Worm (Caenorhabditis elegans): ENCODE results near the gene istr-1.

istr-1 gene

DNA sequence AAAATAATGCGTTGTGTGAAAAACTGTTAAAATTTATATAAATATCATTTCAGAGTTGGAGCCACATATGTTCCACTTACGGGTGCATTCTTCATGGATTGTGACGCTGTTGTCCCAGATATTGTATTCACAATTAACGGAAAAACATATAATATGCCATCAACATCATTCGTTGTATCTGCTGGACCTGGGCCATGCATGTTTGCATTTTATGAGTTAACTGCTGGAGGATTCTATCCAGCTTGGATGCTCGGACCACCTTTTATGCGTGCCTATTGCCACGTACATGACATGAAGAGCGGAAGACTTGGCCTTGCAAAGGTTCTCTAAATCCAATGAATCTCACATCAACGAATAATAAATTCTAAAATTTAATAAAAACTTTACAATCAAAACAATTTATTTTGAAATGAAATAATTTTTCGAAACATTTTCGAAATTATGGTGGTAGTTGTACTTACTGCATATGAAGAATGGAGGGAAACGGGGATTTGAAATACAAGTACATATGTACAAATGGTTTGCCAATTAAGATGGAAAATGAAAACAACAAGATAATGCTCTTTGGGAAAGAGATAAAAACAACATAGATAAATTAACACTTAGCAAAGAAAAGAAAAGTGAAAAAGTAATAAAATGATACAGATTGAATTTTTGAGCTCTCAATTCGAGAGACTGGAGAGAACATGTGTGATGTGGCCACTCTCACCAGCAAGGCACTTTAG is 46.3 kb downstream of the istr-1 start:
- TF ChIP-seq mab-5 (tag; optimal IDR thresholded peaks at IDR 0.05) = no peak
- no peak for TF ChIP-seq ztf-4 (tag; optimal IDR thresholded peaks at IDR 0.05)
- no peak for TF ChIP-seq gmeb-1 (tag; optimal IDR thresholded peaks at IDR 0.05)
- no peak for TF ChIP-seq nhr-6 (tag; optimal IDR thresholded peaks at IDR 0.05)

DNA sequence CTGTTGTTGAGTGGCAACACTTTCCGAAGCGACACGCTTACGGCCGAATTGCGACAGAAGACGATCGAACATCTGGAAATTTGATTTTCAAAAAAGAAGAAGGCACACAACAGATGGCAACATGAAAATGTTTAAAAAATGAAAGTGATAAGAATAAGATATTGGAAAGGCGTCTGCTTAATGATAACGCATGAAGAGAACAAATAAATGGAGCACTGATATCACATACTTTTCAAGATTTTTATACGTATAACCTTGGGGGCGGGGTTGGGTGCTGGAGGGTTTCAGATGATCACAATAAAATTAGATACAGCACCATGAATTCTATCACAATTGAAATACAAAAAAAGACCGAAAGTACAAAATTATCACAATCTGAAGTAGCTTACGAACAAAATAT is 47.3 kb downstream of the istr-1 start, which contains the start of gene C15C8.7:
TSS of gene C15C8.7 (minus strand) at position 72 of the 400 bp plus-strand sequence.
- TF ChIP-seq nhr-129 (tag; optimal IDR thresholded peaks at IDR 0.05) (no peak), fos-1 (tag; optimal IDR thresholded peaks at IDR 0.05) (peak; percentile 63), F13H6.1 (tag; optimal IDR thresholded peaks at IDR 0.05) (peak; percentile 6)

DNA sequence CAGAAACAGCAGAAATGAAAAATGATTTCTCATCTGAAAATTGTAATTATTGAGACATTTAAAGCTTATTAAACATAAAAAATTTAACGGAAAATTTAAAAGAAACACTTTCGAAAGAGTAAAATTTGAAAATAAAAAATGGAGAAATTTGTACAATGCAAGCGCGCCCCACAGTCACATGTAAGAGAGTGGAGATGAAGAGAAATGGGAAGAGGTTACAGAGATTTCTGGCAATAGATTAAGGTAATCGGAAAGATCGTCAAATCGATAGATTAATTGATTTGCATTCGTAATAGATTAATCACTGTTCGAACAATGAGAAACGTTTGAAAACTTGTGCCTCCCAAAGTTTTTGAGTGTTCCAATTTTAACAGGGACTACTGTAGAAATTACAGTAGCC is 49.8 kb downstream of the istr-1 start, which contains the start of gene C15C8.4:
TSS of gene C15C8.4 (minus strand) at position 33 of the 400 bp plus-strand sequence.
- TF ChIP-seq zag-1 (tag; optimal IDR thresholded peaks at IDR 0.05) = no peak
- TF ChIP-seq nhr-12 (tag; optimal IDR thresholded peaks at IDR 0.05) = no peak
- no peak for TF ChIP-seq crh-2 (tag; optimal IDR thresholded peaks at IDR 0.05)
- TF ChIP-seq lsy-2 (tag; optimal IDR thresholded peaks at IDR 0.05) = no peak
- TF ChIP-seq ZK546.5 (tag; optimal IDR thresholded peaks at IDR 0.05) = no peak
- no peak for TF ChIP-seq blmp-1 (tag; optimal IDR thresholded peaks at IDR 0.05; ENCODE audit: insufficient read depth)
- TF ChIP-seq ztf-11 (tag; optimal IDR thresholded peaks at IDR 0.05) = no peak
- no peak for TF ChIP-seq lin-39 (tag; optimal IDR thresholded peaks at IDR 0.05)
- no peak for TF ChIP-seq sem-4 (tag; optimal IDR thresholded peaks at IDR 0.05)
- no peak for TF ChIP-seq alr-1 (tag; optimal IDR thresholded peaks at IDR 0.05)
- no peak for TF ChIP-seq mdl-1 (tag; optimal IDR thresholded peaks at IDR 0.05)

DNA sequence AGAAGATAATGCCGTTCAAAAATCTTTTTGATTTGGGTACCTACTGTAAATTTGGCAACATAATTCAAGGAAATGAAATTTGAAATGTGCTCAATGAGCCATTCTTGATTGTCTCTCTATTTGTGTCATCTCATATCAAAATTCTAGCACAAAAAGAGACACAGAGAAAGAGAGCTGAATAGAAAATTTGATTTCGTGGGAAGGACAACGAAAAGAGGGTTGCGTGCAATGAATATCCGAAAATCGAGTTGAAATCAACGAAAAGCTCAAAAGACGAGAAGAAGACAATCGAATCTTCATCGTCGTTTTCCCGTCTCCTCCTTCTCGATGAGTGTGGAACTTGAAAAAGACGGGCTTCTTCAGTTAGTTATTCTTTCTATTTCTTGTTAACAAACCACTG is 50.2 kb downstream of the istr-1 start, which contains the start of gene C15C8.5:
TSS of gene C15C8.5 (plus strand) at position 152 of the 400 bp plus-strand sequence.
- TF ChIP-seq skn-1 (tag; optimal IDR thresholded peaks at IDR 0.05) (no peak), aly-2 (tag; optimal IDR thresholded peaks at IDR 0.05) (no peak), unc-62 (GFP tag; optimal IDR thresholded peaks at IDR 0.05) (no peak)

DNA sequence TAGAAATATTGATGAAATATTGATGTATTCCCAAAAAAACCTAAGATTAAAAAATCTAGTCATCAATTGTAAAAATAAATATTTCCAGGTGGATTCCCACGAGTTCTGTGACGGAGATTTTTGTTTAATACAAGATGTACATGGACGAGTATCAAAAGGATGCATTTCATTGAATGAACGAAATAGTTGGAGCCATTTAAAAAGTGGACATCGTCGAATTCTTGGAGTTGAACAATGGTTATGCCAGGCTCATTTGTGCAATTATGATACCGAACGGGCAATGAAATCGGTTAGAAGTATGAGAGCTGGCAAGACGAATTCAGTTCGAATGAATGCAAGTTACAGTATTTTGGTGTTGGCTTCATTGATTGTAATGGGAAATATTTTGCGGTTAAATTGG is 51.9 kb downstream of the istr-1 start:
- TF ChIP-seq alr-1 (tag; optimal IDR thresholded peaks at IDR 0.05) = no peak
- TF ChIP-seq nhr-25 (tag; optimal IDR thresholded peaks at IDR 0.05) = no peak
- no peak for TF ChIP-seq C34F6.9 (tag; optimal IDR thresholded peaks at IDR 0.05)
- no peak for TF ChIP-seq F13H6.1 (tag; optimal IDR thresholded peaks at IDR 0.05)
- no peak for TF ChIP-seq ztf-4 (tag; optimal IDR thresholded peaks at IDR 0.05)
- TF ChIP-seq sma-9 (GFP tag; optimal IDR thresholded peaks at IDR 0.05) = no peak
- no peak for TF ChIP-seq sma-9 (tag; optimal IDR thresholded peaks at IDR 0.05)
- no peak for TF ChIP-seq crh-2 (tag; optimal IDR thresholded peaks at IDR 0.05)
- TF ChIP-seq lin-39 (tag; optimal IDR thresholded peaks at IDR 0.05) = no peak

DNA sequence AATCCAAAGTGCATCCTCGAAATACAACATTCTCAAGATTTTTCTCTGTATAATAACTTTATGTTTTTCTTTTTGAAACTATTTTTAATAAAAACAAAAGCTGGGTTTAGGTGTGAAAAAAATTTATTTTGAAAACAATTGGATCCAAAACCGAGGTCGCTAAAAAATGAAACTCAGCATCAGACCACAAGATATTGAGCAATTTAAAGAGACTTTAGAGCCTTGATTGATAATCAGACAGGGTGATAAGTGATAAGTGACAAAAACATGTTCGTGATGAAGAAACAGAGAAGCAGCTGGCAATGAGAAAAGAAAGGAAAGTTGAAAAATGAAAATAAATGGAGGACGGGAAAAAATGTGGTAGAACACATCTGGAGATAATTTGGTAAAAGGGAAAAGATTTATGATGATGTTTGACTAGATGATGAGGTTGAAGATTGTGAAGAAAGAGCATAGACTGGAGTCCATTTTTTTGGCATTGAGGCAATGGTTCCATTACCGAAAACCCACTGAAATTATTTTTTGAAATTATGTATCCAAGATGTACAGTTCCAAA is 53.9 kb downstream of the istr-1 start, which contains the start of gene C15C8.6:
TSS of gene C15C8.6 (minus strand) at position 51 of the 556 bp plus-strand sequence.
- TF ChIP-seq ZK546.5 (tag; optimal IDR thresholded peaks at IDR 0.05) = no peak
- TF ChIP-seq alr-1 (tag; optimal IDR thresholded peaks at IDR 0.05) = no peak
- TF ChIP-seq dmd-4 (tag; optimal IDR thresholded peaks at IDR 0.05) = no peak
- TF ChIP-seq C34F6.9 (tag; optimal IDR thresholded peaks at IDR 0.05) = no peak
- no peak for TF ChIP-seq ztf-11 (tag; optimal IDR thresholded peaks at IDR 0.05)
- no peak for TF ChIP-seq Y55F3AM.14 (GFP tag; optimal IDR thresholded peaks at IDR 0.05)
- no peak for TF ChIP-seq nhr-25 (tag; optimal IDR thresholded peaks at IDR 0.05)
- no peak for TF ChIP-seq mbf-1 (tag; optimal IDR thresholded peaks at IDR 0.05)
- no peak for TF ChIP-seq snpc-4 (tag; optimal IDR thresholded peaks at IDR 0.05)
- no peak for TF ChIP-seq sem-4 (tag; optimal IDR thresholded peaks at IDR 0.05)
- no peak for TF ChIP-seq sma-9 (GFP tag; optimal IDR thresholded peaks at IDR 0.05)
- TF ChIP-seq sma-9 (tag; optimal IDR thresholded peaks at IDR 0.05) = no peak
- TF ChIP-seq lin-11 (tag; optimal IDR thresholded peaks at IDR 0.05) = no peak
